Fruit fly (Drosophila melanogaster) whole organism, embryonic: ENCODE measurements around the gene Tyler.

ENCODE experiments used
- Abd-B ChIP-seq: fragments of 200-800 bp; sonication (Bioruptor generic); optimal IDR thresholded peaks from 2 replicates; lab custom pipeline; 2018; ENCODE audit warnings: missing biosample characterization, mild to moderate bottlenecking, missing genetic modification characterization, moderate library complexity
- CG10431 ChIP-seq: fragments of 200-800 bp; sonication (Bioruptor generic); optimal IDR thresholded peaks from 3 replicates; lab custom pipeline; 2018; ENCODE audit warnings: missing biosample characterization, mild to moderate bottlenecking, missing genetic modification characterization
- CG10979 ChIP-seq: fragments of 200-800 bp; sonication (Bioruptor generic); optimal IDR thresholded peaks from 2 replicates; lab custom pipeline; 2018; ENCODE audit warnings: missing biosample characterization, mild to moderate bottlenecking, missing genetic modification characterization, moderate library complexity
- CG11247 ChIP-seq: fragments of 200-800 bp; sonication (Bioruptor generic); IDR thresholded peaks from 2 replicates; pipeline ENCODE4 v1.3.6; 2022; ENCODE audit warnings: missing biosample characterization, missing genetic modification characterization
- CG11456 ChIP-seq: fragments of 200-800 bp; sonication (Bioruptor generic); IDR thresholded peaks from 3 replicates; pipeline ENCODE4 v1.3.6; 2022; ENCODE audit warnings: missing biosample characterization, missing genetic modification characterization
- CG11504 ChIP-seq: fragments of 200-800 bp; sonication (Bioruptor generic); optimal IDR thresholded peaks from 3 replicates; lab custom pipeline; 2019; ENCODE audit warnings: missing biosample characterization, mild to moderate bottlenecking, missing genetic modification characterization, moderate library complexity
- CG13775 ChIP-seq: fragments of 200-800 bp; sonication (Bioruptor generic); optimal IDR thresholded peaks from 3 replicates; lab custom pipeline; 2017; ENCODE audit warnings: missing biosample characterization, mild to moderate bottlenecking, missing genetic modification characterization
- CG14710 ChIP-seq: fragments of 200-800 bp; sonication (Bioruptor generic); optimal IDR thresholded peaks from 3 replicates; lab custom pipeline; 2019; ENCODE audit warnings: missing biosample characterization, mild to moderate bottlenecking, missing genetic modification characterization, moderate library complexity
- CG15514 ChIP-seq: fragments of 200-800 bp; sonication (Bioruptor generic); optimal IDR thresholded peaks from 3 replicates; lab custom pipeline; 2017; ENCODE audit warnings: missing biosample characterization, missing genetic modification characterization, mild to moderate bottlenecking, moderate library complexity, missing genetic modification reagents
- CG1603 ChIP-seq: fragments of 200-800 bp; sonication (Bioruptor generic); optimal IDR thresholded peaks from 2 replicates; lab custom pipeline; 2019; ENCODE audit warnings: missing biosample characterization, mild to moderate bottlenecking, missing genetic modification characterization, moderate library complexity
- CG17385 ChIP-seq: fragments of 200-800 bp; sonication (Bioruptor generic); optimal IDR thresholded peaks from 3 replicates; lab custom pipeline; 2018; ENCODE audit warnings: missing biosample characterization, mild to moderate bottlenecking, missing genetic modification characterization
- CG17612 ChIP-seq: fragments of 200-800 bp; sonication (Bioruptor generic); IDR thresholded peaks from 2 replicates; pipeline ENCODE4 v1.3.6; 2022; ENCODE audit warnings: missing biosample characterization, missing genetic modification characterization
- CG1832 ChIP-seq: fragments of 200-800 bp; sonication (Bioruptor generic); optimal IDR thresholded peaks from 2 replicates; lab custom pipeline; 2017; ENCODE audit warnings: missing biosample characterization, mild to moderate bottlenecking, missing genetic modification characterization, inconsistent platforms
- CG18619 ChIP-seq: fragments of 200-800 bp; sonication (Bioruptor generic); optimal IDR thresholded peaks from 3 replicates; lab custom pipeline; 2017; ENCODE audit warnings: missing biosample characterization, mild to moderate bottlenecking, missing genetic modification characterization
- CG2712 ChIP-seq: fragments of 200-800 bp; optimal IDR thresholded peaks from 3 replicates; lab custom pipeline; 2019; ENCODE audit warnings: missing biosample characterization, mild to moderate bottlenecking, missing genetic modification characterization, moderate library complexity
- CG32767 ChIP-seq: fragments of 200-800 bp; sonication (Bioruptor generic); IDR thresholded peaks from 2 replicates; pipeline ENCODE4 v1.3.6; 2022; ENCODE audit warnings: missing biosample characterization, missing genetic modification characterization
- CG33557 ChIP-seq: fragments of 200-800 bp; sonication (Bioruptor generic); optimal IDR thresholded peaks from 2 replicates; lab custom pipeline; 2019; ENCODE audit warnings: missing biosample characterization, mild to moderate bottlenecking, missing genetic modification characterization, moderate library complexity
- CG3847 ChIP-seq: fragments of 200-800 bp; sonication (Bioruptor generic); IDR thresholded peaks from 2 replicates; pipeline ENCODE4 v1.3.6; 2022; ENCODE audit warnings: missing biosample characterization, missing genetic modification characterization
- CG3995 ChIP-seq: fragments of 200-800 bp; sonication (Bioruptor generic); optimal IDR thresholded peaks from 3 replicates; lab custom pipeline; 2016; ENCODE audit warnings: missing biosample characterization, missing genetic modification characterization
- CG6272 ChIP-seq: fragments of 200-800 bp; sonication (Bioruptor generic); IDR thresholded peaks from 2 replicates; pipeline ENCODE4 v1.3.6; 2022; ENCODE audit warnings: missing biosample characterization, missing genetic modification characterization
- CG7987 ChIP-seq: fragments of 200-800 bp; sonication (Bioruptor generic); optimal IDR thresholded peaks from 2 replicates; lab custom pipeline; 2018; ENCODE audit warnings: missing biosample characterization, mild to moderate bottlenecking, missing genetic modification characterization, moderate library complexity
- CG8089 ChIP-seq: fragments of 200-800 bp; sonication (Bioruptor generic); optimal IDR thresholded peaks from 3 replicates; lab custom pipeline; 2016; ENCODE audit warnings: missing biosample characterization, missing genetic modification characterization
- CG9437 ChIP-seq: fragments of 200-800 bp; sonication (Bioruptor generic); optimal IDR thresholded peaks from 2 replicates; lab custom pipeline; 2018; ENCODE audit warnings: missing biosample characterization, mild to moderate bottlenecking, missing genetic modification characterization
- CHES-1-like ChIP-seq: fragments of 200-800 bp; sonication (Bioruptor generic); optimal IDR thresholded peaks from 2 replicates; lab custom pipeline; 2016; ENCODE audit warnings: missing biosample characterization, missing genetic modification characterization
- Dbx ChIP-seq: fragments of 200-800 bp; sonication (Bioruptor generic); IDR thresholded peaks from 3 replicates; pipeline ENCODE4 v1.3.6; 2022; ENCODE audit warnings: missing biosample characterization, missing genetic modification characterization
- Dp ChIP-seq: fragments of 200-800 bp; sonication (Bioruptor generic); optimal IDR thresholded peaks from 2 replicates; lab custom pipeline; 2018; ENCODE audit warnings: missing biosample characterization, mild to moderate bottlenecking, missing genetic modification characterization, moderate library complexity
- HLHmδ ChIP-seq: fragments of 200-800 bp; sonication (Bioruptor generic); optimal IDR thresholded peaks from 2 replicates; lab custom pipeline; 2018; ENCODE audit warnings: missing biosample characterization, mild to moderate bottlenecking, missing genetic modification characterization, moderate library complexity
- Hey ChIP-seq: fragments of 200-800 bp; sonication (Bioruptor generic); optimal IDR thresholded peaks from 3 replicates; lab custom pipeline; 2018; ENCODE audit warnings: missing biosample characterization, mild to moderate bottlenecking, missing genetic modification characterization
- Hr39 ChIP-seq: fragments of >200 bp; optimal IDR thresholded peaks from 2 replicates; lab custom pipeline; 2017
- Jarid2 ChIP-seq: fragments of 200-800 bp; sonication (Bioruptor generic); optimal IDR thresholded peaks from 3 replicates; lab custom pipeline; 2017; ENCODE audit warnings: mild to moderate bottlenecking, missing biosample characterization, missing genetic modification reagents, missing genetic modification characterization
- Optix ChIP-seq: fragments of 200-800 bp; sonication (Bioruptor generic); IDR thresholded peaks from 3 replicates; pipeline ENCODE4 v1.3.6; 2022; ENCODE audit warnings: missing biosample characterization, missing genetic modification characterization
- Rx ChIP-seq: fragments of 200-800 bp; sonication (Bioruptor generic); IDR thresholded peaks from 2 replicates; pipeline ENCODE4 v1.3.6; 2022; ENCODE audit warnings: missing biosample characterization, missing genetic modification characterization
- Scr ChIP-seq: fragments of 200-800 bp; sonication (Bioruptor generic); IDR thresholded peaks from 2 replicates; pipeline ENCODE4 v1.3.6; 2022; ENCODE audit warnings: missing biosample characterization, missing genetic modification characterization; ENCODE audit not compliant: partially characterized antibody
- Sin3A ChIP-seq: fragments of >200 bp; optimal IDR thresholded peaks from 2 replicates; lab custom pipeline; 2018
- Ssrp ChIP-seq: fragments of 200-800 bp; sonication (Bioruptor generic); optimal IDR thresholded peaks from 2 replicates; lab custom pipeline; 2018; ENCODE audit warnings: missing biosample characterization, mild to moderate bottlenecking, missing genetic modification characterization, moderate library complexity
- Tbp ChIP-seq: fragments of >200 bp; optimal IDR thresholded peaks from 2 replicates; lab custom pipeline; 2018; ENCODE audit warnings: missing biosample characterization, missing genetic modification characterization
- ash1 ChIP-seq: fragments of 200-800 bp; sonication (Bioruptor generic); optimal IDR thresholded peaks from 2 replicates; lab custom pipeline; 2018; ENCODE audit warnings: missing biosample characterization, mild to moderate bottlenecking, missing genetic modification characterization
- cas ChIP-seq: fragments of 200-800 bp; sonication (Bioruptor generic); IDR thresholded peaks from 2 replicates; pipeline ENCODE4 v1.3.6; 2022; ENCODE audit warnings: missing biosample characterization, missing genetic modification characterization
- dm ChIP-seq: fragments of 200-800 bp; sonication (Bioruptor generic); optimal IDR thresholded peaks from 3 replicates; lab custom pipeline; 2016; ENCODE audit warnings: missing biosample characterization, missing genetic modification characterization
- dpn ChIP-seq, 2 experiments: fragments of 200-800 bp; sonication (Bioruptor generic); optimal IDR thresholded peaks; 3 replicates each; lab custom pipeline; 2016; ENCODE audit warnings: missing biosample characterization in 2 of 2, missing genetic modification characterization in 2 of 2
- hkb ChIP-seq, 2 experiments: fragments of 200-800 bp in 1 of 2; fragments of >200 bp in 1 of 2; sonication (Bioruptor generic) in 1 of 2; IDR thresholded peaks in 1 of 2; optimal IDR thresholded peaks in 1 of 2; 2 replicates each; pipeline versions ENCODE4 v1.3.6 to Lab custom; 2017 to 2022; ENCODE audit warnings: missing biosample characterization in 1 of 2, missing genetic modification characterization in 1 of 2
- kni ChIP-seq: fragments of 200-800 bp; sonication (Bioruptor generic); optimal IDR thresholded peaks from 3 replicates; lab custom pipeline; 2017; ENCODE audit warnings: mild to moderate bottlenecking, missing biosample characterization, missing genetic modification reagents, missing genetic modification characterization
- mam ChIP-seq: fragments of 200-800 bp; sonication (Bioruptor generic); optimal IDR thresholded peaks from 3 replicates; lab custom pipeline; 2016; ENCODE audit warnings: missing biosample characterization, missing genetic modification characterization
- nau ChIP-seq: fragments of 200-800 bp; sonication (Bioruptor generic); optimal IDR thresholded peaks from 3 replicates; lab custom pipeline; 2017; ENCODE audit warnings: missing biosample characterization, mild to moderate bottlenecking, missing genetic modification characterization, missing genetic modification reagents
- org-1 ChIP-seq: fragments of 200-800 bp; sonication (Bioruptor generic); optimal IDR thresholded peaks from 2 replicates; lab custom pipeline; 2017; ENCODE audit warnings: missing biosample characterization, missing genetic modification characterization
- otp ChIP-seq: fragments of 200-800 bp; sonication (Bioruptor generic); IDR thresholded peaks from 3 replicates; pipeline ENCODE4, ENCODE4 v1.3.6; 2022; ENCODE audit warnings: missing biosample characterization, missing genetic modification characterization
- pita ChIP-seq: fragments of 200-800 bp; sonication (Bioruptor generic); optimal IDR thresholded peaks from 2 replicates; lab custom pipeline; 2017; ENCODE audit warnings: missing biosample characterization, mild to moderate bottlenecking, missing genetic modification characterization
- tgo ChIP-seq: fragments of 200-800 bp; sonication (Bioruptor generic); IDR thresholded peaks from 3 replicates; pipeline ENCODE4 v1.3.6; 2022; ENCODE audit warnings: missing biosample characterization, missing genetic modification characterization
- vvl ChIP-seq: fragments of 200-800 bp; sonication (Bioruptor generic); IDR thresholded peaks from 2 replicates; pipeline ENCODE4 v1.3.6; 2022; ENCODE audit warnings: missing biosample characterization, missing genetic modification characterization
- zf30C ChIP-seq: fragments of 200-800 bp; sonication (Bioruptor generic); optimal IDR thresholded peaks from 3 replicates; lab custom pipeline; 2018; ENCODE audit warnings: missing biosample characterization, mild to moderate bottlenecking, missing genetic modification characterization
- zfh1 ChIP-seq: fragments of 200-800 bp; sonication (Bioruptor generic); IDR thresholded peaks from 3 replicates; pipeline ENCODE4 v1.3.6; 2022; ENCODE audit warnings: missing biosample characterization, missing genetic modification characterization

Tyler gene

DNA sequence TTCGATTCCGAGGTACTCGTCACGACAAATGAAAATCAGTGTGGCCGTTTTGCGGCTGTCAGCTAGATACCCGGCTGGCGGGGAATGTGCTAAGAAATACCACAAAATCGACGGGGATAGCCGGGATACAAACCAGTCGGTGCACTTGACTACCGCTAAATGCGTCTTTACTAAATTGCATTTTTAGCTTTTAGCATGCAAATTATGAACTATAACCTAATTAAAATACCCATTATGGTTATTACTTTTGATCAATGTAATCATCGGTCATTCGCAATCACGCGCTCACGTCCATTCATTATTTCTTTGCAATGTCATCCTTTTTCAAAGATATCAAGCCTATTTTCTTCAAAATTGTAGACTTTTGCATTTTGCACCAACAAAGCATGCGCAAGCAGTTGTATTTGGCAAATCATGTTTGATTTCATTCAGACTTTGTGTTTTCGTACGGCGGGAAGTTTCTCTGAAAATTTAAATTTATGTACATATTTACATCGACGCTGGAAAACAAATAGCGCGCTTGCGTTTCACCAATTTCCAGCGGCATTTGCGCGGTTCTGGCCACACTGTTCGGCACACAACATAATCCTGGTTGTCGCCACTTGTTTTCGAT lies 27.1 kb downstream of the Tyler start, which contains the start of gene Rcd-1 (continued):
- TF ChIP-seq CG17612 (no peak), Scr (GFP tag; lab: Robert Waterston, UW) (no peak), dm (GFP tag; lab: Kevin White, UChicago) (no peak), HLHmδ (GFP tag; lab: Kevin White, UChicago) (peak; percentile 34), nau (GFP tag; lab: Kevin White, UChicago) (no peak), Tbp (no peak), CG17385 (no peak), CG32767 (GFP tag; lab: Robert Waterston, UW) (no peak), CG3995 (no peak), CG14710 (tag; lab: Kevin White, UChicago) (peak; percentile 44), Sin3A (lab: Kevin White, UChicago) (peak; percentile 87), Ssrp (tag; lab: Kevin White, UChicago) (no peak), CG7987 (GFP tag; lab: Kevin White, UChicago) (no peak), Dp (GFP tag; lab: Kevin White, UChicago) (peak; percentile 51), CHES-1-like (peak; percentile 16), tgo (GFP tag; lab: Robert Waterston, UW) (no peak), kni (GFP tag; lab: Kevin White, UChicago) (peak; percentile 2), zfh1 (GFP tag; lab: Robert Waterston, UW) (no peak), CG3847 (GFP tag; lab: Robert Waterston, UW) (peak; percentile 15; the same call in 1 of the 2 replicates), Optix (GFP tag; lab: Robert Waterston, UW) (no peak), CG18619 (peak; percentile 10), Hey (tag; lab: Kevin White, UChicago) (no peak), dpn (GFP tag; optimal IDR thresholded peaks at IDR 0.05; lab: Kevin White, UChicago) (no peak), CG8089 (GFP tag; lab: Kevin White, UChicago) (no peak), CG6272 (GFP tag; lab: Robert Waterston, UW) (no peak), Hr39 (lab: Kevin White, UChicago) (no peak), CG1832 (GFP tag; lab: Kevin White, UChicago) (no peak), vvl (GFP tag; lab: Robert Waterston, UW) (peak; percentile 49; the same call in 1 of the 2 replicates), CG11456 (no peak), CG10979 (no peak), Rx (GFP tag; lab: Robert Waterston, UW) (no peak), CG13775 (GFP tag; lab: Kevin White, UChicago) (no peak), org-1 (no peak), ash1 (GFP tag; lab: Kevin White, UChicago) (no peak), pita (GFP tag; lab: Kevin White, UChicago) (peak; percentile 79), CG11504 (tag; lab: Kevin White, UChicago) (no peak), mam (GFP tag; lab: Kevin White, UChicago) (no peak), CG2712 (tag; lab: Kevin White, UChicago) (no peak), CG9437 (GFP tag; lab: Kevin White, UChicago) (no peak), CG33557 (peak; percentile 22), Abd-B (GFP tag; lab: Kevin White, UChicago) (no peak), zf30C (no peak), Dbx (GFP tag; lab: Robert Waterston, UW) (peak; percentile 7; the same call in 1 of the 3 replicates), CG15514 (GFP tag; lab: Kevin White, UChicago) (peak; percentile 36), cas (no peak), CG1603 (tag; lab: Kevin White, UChicago) (peak; percentile 68), CG10431 (GFP tag; lab: Kevin White, UChicago) (peak; percentile 52), otp (GFP tag; lab: Robert Waterston, UW) (no peak), hkb (optimal IDR thresholded peaks at IDR 0.05; lab: Kevin White, UChicago) (no peak), hkb (GFP tag; IDR thresholded peaks at IDR 0.05; lab: Robert Waterston, UW) (no peak), Jarid2 (GFP tag; lab: Kevin White, UChicago) (no peak), CG11247 (GFP tag; lab: Robert Waterston, UW) (no peak)
